Worm (Caenorhabditis elegans) whole organism, mixed stage, embryonic: ENCODE data around the gene fbxa-174.

Source experiments
- blmp-1 ChIP-seq: fragments of 150-350 bp; optimal IDR thresholded peaks from 2 replicates; lab custom pipeline; 2014; ENCODE audit warnings: missing biosample characterization, missing genetic modification characterization
- cnd-1 ChIP-seq: fragments of 200-800 bp; sonication (Bioruptor generic); optimal IDR thresholded peaks from 2 replicates; lab custom pipeline; 2018; ENCODE audit warnings: mild to moderate bottlenecking, missing genetic modification characterization, missing compliant biosample characterization
- elt-1 ChIP-seq: sonication (generic microtip); optimal IDR thresholded peaks from 2 replicates; lab custom pipeline; 2017; ENCODE audit warnings: missing genetic modification characterization, mild to moderate bottlenecking, missing compliant biosample characterization, antibody characterized with exemption, moderate library complexity, borderline replicate concordance; ENCODE audit not compliant: insufficient read depth
- lsy-2 ChIP-seq: fragments of 150-350 bp; optimal IDR thresholded peaks from 2 replicates; lab custom pipeline; 2014; ENCODE audit warnings: missing biosample characterization, missing genetic modification characterization
- nhr-12 ChIP-seq: fragments of 150-350 bp; optimal IDR thresholded peaks from 2 replicates; lab custom pipeline; 2014; ENCODE audit warnings: missing biosample characterization, missing genetic modification characterization
- nhr-237 ChIP-seq: fragments of 150-350 bp; optimal IDR thresholded peaks from 2 replicates; lab custom pipeline; 2014; ENCODE audit warnings: missing biosample characterization, missing genetic modification characterization
- nhr-28 ChIP-seq: fragments of 150-350 bp; optimal IDR thresholded peaks from 2 replicates; lab custom pipeline; 2014; ENCODE audit warnings: missing biosample characterization, missing genetic modification characterization
- nhr-76 ChIP-seq: sonication (generic microtip); optimal IDR thresholded peaks from 2 replicates; lab custom pipeline; 2017; ENCODE audit warnings: missing biosample characterization, missing genetic modification characterization
- pha-4 ChIP-seq: fragments of 150-350 bp; optimal IDR thresholded peaks from 2 replicates; lab custom pipeline; 2018; ENCODE audit warnings: missing biosample characterization, missing genetic modification reagents, missing genetic modification characterization
- sem-2 ChIP-seq: fragments of 200-800 bp; sonication (Bioruptor generic); optimal IDR thresholded peaks from 2 replicates; lab custom pipeline; 2018; ENCODE audit warnings: mild to moderate bottlenecking, missing genetic modification characterization, missing compliant biosample characterization
- unc-62 ChIP-seq: fragments of 150-350 bp; optimal IDR thresholded peaks from 2 replicates; lab custom pipeline; 2014; ENCODE audit warnings: missing biosample characterization, missing genetic modification reagents, missing genetic modification characterization
- zip-8 ChIP-seq: fragments of 150-350 bp; optimal IDR thresholded peaks from 2 replicates; lab custom pipeline; 2014; ENCODE audit warnings: missing biosample characterization, missing genetic modification characterization
- ztf-11 ChIP-seq: fragments of 150-350 bp; optimal IDR thresholded peaks from 2 replicates; lab custom pipeline; 2014; ENCODE audit warnings: missing biosample characterization, missing genetic modification characterization

DNA sequence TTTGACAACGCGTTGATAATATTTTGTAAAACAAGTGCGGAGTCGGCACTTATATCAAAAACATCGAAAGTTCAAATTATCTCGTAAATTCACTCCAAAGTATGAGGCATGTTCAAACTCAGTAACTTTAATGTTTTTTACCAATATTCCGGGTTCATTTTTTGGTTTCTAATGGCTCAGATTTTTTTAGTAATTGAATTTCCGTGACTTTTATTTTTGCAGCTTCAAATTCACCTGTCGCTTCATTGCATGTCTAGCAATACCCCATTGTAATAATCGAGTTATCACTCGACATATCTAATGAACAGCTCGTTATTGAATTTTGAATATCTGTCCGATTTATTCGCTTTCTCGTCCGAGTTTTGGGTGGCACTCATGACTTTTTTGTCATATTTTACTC is 30.5 kb downstream of the fbxa-174 start, which contains the start of gene srz-90:
- TF ChIP-seq pha-4: no peak
- no peak for TF ChIP-seq ztf-11
- TF ChIP-seq unc-62: no peak
- no peak for TF ChIP-seq lsy-2 (tag; lab: Kevin White, UChicago)
- no peak for TF ChIP-seq nhr-237 (tag; lab: Kevin White, UChicago)
- TF ChIP-seq blmp-1 (tag; lab: Kevin White, UChicago): no peak
- no peak for TF ChIP-seq nhr-28 (tag; lab: Kevin White, UChicago)
- TF ChIP-seq nhr-76: no peak
- TF ChIP-seq zip-8 (tag; lab: Kevin White, UChicago): no peak
- TF ChIP-seq elt-1: no peak
- no peak for TF ChIP-seq cnd-1
- no peak for TF ChIP-seq sem-2 (GFP tag; lab: Kevin White, UChicago)
- TF ChIP-seq nhr-12: no peak
